Fruit fly (Drosophila melanogaster): Measurements from ENCODE around the gene CG10591.

Gene CG10591

DNA sequence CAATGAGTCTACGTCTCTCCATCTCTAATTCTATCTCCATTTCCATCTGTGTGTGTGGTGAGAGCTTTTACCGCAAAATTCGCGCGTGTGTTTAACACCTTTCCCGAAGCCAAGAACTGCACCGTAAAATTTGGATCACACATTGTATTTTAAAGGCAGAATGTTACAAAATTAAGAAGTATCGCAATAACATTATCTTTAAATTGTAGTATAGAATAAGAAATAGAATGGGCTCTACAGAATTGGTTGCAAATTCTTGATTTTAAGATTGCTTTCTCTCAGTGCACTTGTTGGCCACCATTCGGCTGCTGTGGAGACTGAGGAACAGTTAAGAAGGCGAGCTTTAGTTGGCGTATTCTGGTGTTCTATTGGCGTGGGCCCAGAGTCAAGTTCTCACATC lies 27.0 kb upstream of the CG10591 start:
- TF ChIP-seq cato (GFP tag; optimal IDR thresholded peaks at IDR 0.05; ENCODE audit: borderline replicate concordance) (no peak), sd (tag; optimal IDR thresholded peaks at IDR 0.05) (no peak), CG15514 (GFP tag; optimal IDR thresholded peaks at IDR 0.05) (no peak), bab2 (GFP tag; optimal IDR thresholded peaks at IDR 0.05) (no peak), Rx (GFP tag; IDR thresholded peaks at IDR 0.05) (no peak), Blimp-1 (GFP tag; optimal IDR thresholded peaks at IDR 0.05) (peak; percentile 26), Chrac-16 (GFP tag; optimal IDR thresholded peaks at IDR 0.05) (no peak), Dip3 (GFP tag; optimal IDR thresholded peaks at IDR 0.05) (peak; percentile 13)

DNA sequence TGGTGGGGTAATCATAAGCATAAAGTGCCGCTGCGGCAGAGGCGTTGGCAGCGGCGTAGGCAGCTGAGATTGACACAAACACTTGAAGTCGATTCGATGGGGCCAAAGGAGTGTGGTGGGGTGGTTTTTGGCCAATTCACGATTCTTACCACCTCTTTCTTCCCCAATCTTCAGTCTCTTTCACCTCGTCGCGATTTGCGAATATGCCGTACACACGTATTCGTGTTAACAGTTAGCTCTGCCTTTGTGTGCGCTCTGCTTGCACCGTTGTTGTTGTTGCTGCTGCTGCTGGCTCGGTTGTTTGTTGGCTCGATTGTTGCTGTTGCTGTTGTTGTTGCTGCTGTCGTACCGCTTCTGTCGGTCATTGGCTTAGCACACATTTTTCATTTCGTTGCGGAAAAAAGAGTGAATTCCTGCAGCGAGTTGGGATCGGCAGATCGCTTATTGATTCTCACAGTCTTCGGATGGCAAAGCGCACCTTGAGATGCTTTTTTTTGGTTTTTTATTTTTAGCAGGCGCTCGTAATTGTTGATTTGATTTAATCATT lies 25.7 kb upstream of the CG10591 start:
- TF ChIP-seq D (optimal IDR thresholded peaks at IDR 0.05) (peak; percentile 35), D (GFP tag; optimal IDR thresholded peaks at IDR 0.05) (no peak), CG4360 (GFP tag; IDR thresholded peaks at IDR 0.05) (peak; percentile 94), chinmo (GFP tag; IDR thresholded peaks at IDR 0.05; ENCODE audit: partially characterized antibody) (0 out of 4 replicates have a peak, but pooled peaks have one; percentile 9), ara (GFP tag; IDR thresholded peaks at IDR 0.05) (no peak)

DNA sequence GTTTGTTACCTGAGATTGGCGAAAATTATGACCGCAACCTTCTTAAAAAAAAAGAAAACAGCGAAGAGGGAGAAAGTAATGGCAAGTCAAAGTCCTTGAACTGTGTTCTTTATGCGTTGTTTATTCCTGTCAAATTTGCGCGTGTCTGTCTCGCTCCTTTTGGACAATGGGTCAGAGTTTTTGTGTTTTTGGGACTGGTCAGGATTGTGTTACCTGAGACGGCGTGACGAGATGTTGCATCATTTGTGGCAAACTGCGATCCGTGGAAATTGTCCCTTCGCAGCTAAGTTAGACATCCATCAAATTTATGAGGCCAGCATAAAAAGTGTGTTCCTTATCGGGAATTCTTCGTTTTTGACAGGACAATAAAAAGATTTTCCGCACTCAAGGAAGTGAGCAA lies 23.8 kb upstream of the CG10591 start:
- peak in 1 of 2 experiments; percentile 55 for TF ChIP-seq tll (GFP tag; optimal IDR thresholded peaks at IDR 0.05)
- TF ChIP-seq cad (GFP tag; optimal IDR thresholded peaks at IDR 0.05), result peak; percentile 88
- peak; percentile 85 for TF ChIP-seq CG15479 (GFP tag; optimal IDR thresholded peaks at IDR 0.05)
- TF ChIP-seq CG7271 (tag; optimal IDR thresholded peaks at IDR 0.05), result peak; percentile 19
- no peak for TF ChIP-seq CG15269 (tag; optimal IDR thresholded peaks at IDR 0.05)
- no peak for TF ChIP-seq CG10209 (GFP tag; optimal IDR thresholded peaks at IDR 0.05)

DNA sequence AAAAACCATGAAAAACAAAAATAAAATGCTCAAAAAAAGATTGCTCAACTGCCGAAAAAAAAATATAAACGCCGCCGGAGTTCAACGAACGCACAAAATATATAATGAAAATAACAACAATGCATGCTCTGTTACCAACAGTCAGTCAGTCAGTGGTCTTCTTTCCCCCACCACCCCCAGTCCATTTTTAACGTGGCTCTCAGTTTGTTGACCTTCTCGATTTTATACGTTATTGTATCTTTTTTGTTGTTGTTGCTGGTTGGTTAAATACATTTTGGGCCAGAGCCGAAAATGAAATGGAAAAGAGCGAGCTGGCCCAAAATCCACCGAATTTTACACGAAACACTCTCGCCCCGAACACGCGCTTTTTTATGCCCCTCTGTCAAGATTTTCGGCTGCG lies 22.4 kb upstream of the CG10591 start:
- TF ChIP-seq crc (GFP tag; optimal IDR thresholded peaks at IDR 0.05) (no peak), CG8359 (GFP tag; optimal IDR thresholded peaks at IDR 0.05; ENCODE audit: borderline replicate concordance) (no peak), YL-1 (GFP tag; optimal IDR thresholded peaks at IDR 0.05) (no peak), gt (GFP tag; IDR thresholded peaks at IDR 0.05) (no peak), CG34224 (GFP tag; IDR thresholded peaks at IDR 0.05; ENCODE audit: partially characterized antibody) (no peak), CG15514 (GFP tag; optimal IDR thresholded peaks at IDR 0.05) (no peak), NK7.1 (GFP tag; optimal IDR thresholded peaks at IDR 0.05) (no peak), CG7745 (tag; optimal IDR thresholded peaks at IDR 0.05) (no peak), fru (optimal IDR thresholded peaks at IDR 0.05) (no peak), CG6854 (GFP tag; optimal IDR thresholded peaks at IDR 0.05) (no peak), Nf-YB (GFP tag; optimal IDR thresholded peaks at IDR 0.05) (no peak), CG9609 (GFP tag; optimal IDR thresholded peaks at IDR 0.05) (no peak), Antp (GFP tag; optimal IDR thresholded peaks at IDR 0.05) (no peak), stwl (tag; optimal IDR thresholded peaks at IDR 0.05) (no peak), CG18599 (GFP tag; optimal IDR thresholded peaks at IDR 0.05) (no peak), CG6765 (GFP tag; optimal IDR thresholded peaks at IDR 0.05) (no peak), CG42726 (GFP tag; IDR thresholded peaks at IDR 0.05; ENCODE audit: partially characterized antibody) (no peak), pros (GFP tag; optimal IDR thresholded peaks at IDR 0.05) (peak; percentile 22), sens (GFP tag) (no peak), mam (GFP tag; optimal IDR thresholded peaks at IDR 0.05) (no peak), CG4707 (GFP tag; optimal IDR thresholded peaks at IDR 0.05) (no peak), CG11085 (GFP tag; IDR thresholded peaks at IDR 0.05) (no peak), Pdp1 (GFP tag; optimal IDR thresholded peaks at IDR 0.05) (no peak), Oli (tag; optimal IDR thresholded peaks at IDR 0.05) (no peak), croc (GFP tag; conservative IDR thresholded peaks at IDR 0.05) (no peak), klu (GFP tag; IDR thresholded peaks at IDR 0.05) (no peak), CG1233 (GFP tag; optimal IDR thresholded peaks at IDR 0.05) (no peak), Lim3 (GFP tag; IDR thresholded peaks at IDR 0.05) (no peak)
